Fruit fly (Drosophila melanogaster): ENCODE results near the gene Uch.

The Uch gene

dm6 chr2L:2201107-2201561 lies 12.9 kb downstream of the Uch start:
- TF ChIP-seq CG16863 (GFP tag; optimal IDR thresholded peaks at IDR 0.05): peak; percentile 73
- TF ChIP-seq Asciz (GFP tag; optimal IDR thresholded peaks at IDR 0.05): peak; percentile 95
- no peak for TF ChIP-seq CG32532 (GFP tag; IDR thresholded peaks at IDR 0.05)
- peak; percentile 71 for TF ChIP-seq wor (GFP tag; IDR thresholded peaks at IDR 0.05)
- peak; percentile 44 to 68 for TF ChIP-seq Hr51 (GFP tag; optimal IDR thresholded peaks at IDR 0.05)
- peak; percentile 85 for TF ChIP-seq Hsf (GFP tag; optimal IDR thresholded peaks at IDR 0.05)
- TF ChIP-seq Mad (GFP tag; optimal IDR thresholded peaks at IDR 0.05): peak; percentile 42
- no peak for TF ChIP-seq CkIIα-i1 (GFP tag; IDR thresholded peaks at IDR 0.05)
- TF ChIP-seq CTCF (GFP tag; optimal IDR thresholded peaks at IDR 0.05): peak; percentile 38
- TF ChIP-seq CG11723 (GFP tag; optimal IDR thresholded peaks at IDR 0.05): peak; percentile 83
- peak; percentile 84 for TF ChIP-seq chif (GFP tag; optimal IDR thresholded peaks at IDR 0.05)
- no peak for TF ChIP-seq CG2120 (GFP tag; optimal IDR thresholded peaks at IDR 0.05)
- peak; percentile 54 for TF ChIP-seq Antp (GFP tag; optimal IDR thresholded peaks at IDR 0.05)
- TF ChIP-seq CG32772 (GFP tag; IDR thresholded peaks at IDR 0.05): peak; percentile 67; the same call in 1 of the 2 replicates
- peak; percentile 85 for TF ChIP-seq Six4 (GFP tag; optimal IDR thresholded peaks at IDR 0.05)
- peak; percentile 87 for TF ChIP-seq unpg (GFP tag; optimal IDR thresholded peaks at IDR 0.05)
- TF ChIP-seq prd (optimal IDR thresholded peaks at IDR 0.05): no peak
- TF ChIP-seq prd (GFP tag; IDR thresholded peaks at IDR 0.05): peak; percentile 80
- TF ChIP-seq CG9876 (GFP tag; optimal IDR thresholded peaks at IDR 0.05): peak; percentile 10
- TF ChIP-seq CG7556 (GFP tag; optimal IDR thresholded peaks at IDR 0.05): peak; percentile 86
- TF ChIP-seq btn (GFP tag; optimal IDR thresholded peaks at IDR 0.05): peak; percentile 54
- TF ChIP-seq CG8089 (GFP tag; optimal IDR thresholded peaks at IDR 0.05): peak; percentile 70
- no peak for TF ChIP-seq vfl (GFP tag; optimal IDR thresholded peaks at IDR 0.05)
- TF ChIP-seq E2f2 (GFP tag; IDR thresholded peaks at IDR 0.05): peak; percentile 40; the same call in 1 of the 2 replicates
- TF ChIP-seq rib (GFP tag; IDR thresholded peaks at IDR 0.05): no peak
- TF ChIP-seq CG33557 (GFP tag; optimal IDR thresholded peaks at IDR 0.05): peak; percentile 96
- no peak for TF ChIP-seq Opbp (GFP tag; IDR thresholded peaks at IDR 0.05; ENCODE audit: partially characterized antibody)
- TF ChIP-seq CG12219 (GFP tag; optimal IDR thresholded peaks at IDR 0.05): peak; percentile 77
- TF ChIP-seq peb (GFP tag; IDR thresholded peaks at IDR 0.05): peak; percentile 63
- peak; percentile 80 for TF ChIP-seq zf30C (GFP tag; optimal IDR thresholded peaks at IDR 0.05)
- no peak; the same call in 2 of the 3 replicates for TF ChIP-seq Aef1 (GFP tag; IDR thresholded peaks at IDR 0.05)
- no peak for TF ChIP-seq sr (GFP tag; IDR thresholded peaks at IDR 0.05)
- no peak for TF ChIP-seq CG16779 (GFP tag; IDR thresholded peaks at IDR 0.05)
- no peak for TF ChIP-seq CG9932 (GFP tag; IDR thresholded peaks at IDR 0.05)
- TF ChIP-seq CG7963 (GFP tag; IDR thresholded peaks at IDR 0.05; ENCODE audit: partially characterized antibody): no peak
- TF ChIP-seq gsb-n (tag; optimal IDR thresholded peaks at IDR 0.05): peak; percentile 91
- 0 out of 2 replicates have a peak, but pooled peaks have one; percentile 25 for TF ChIP-seq slbo (GFP tag; IDR thresholded peaks at IDR 0.05)
- peak in 1 of 3 experiments; percentile 95 for TF ChIP-seq Stat92E (GFP tag; optimal IDR thresholded peaks at IDR 0.05)
- peak; percentile 71 for TF ChIP-seq onecut (GFP tag; IDR thresholded peaks at IDR 0.05)
- TF ChIP-seq CG32767 (GFP tag; IDR thresholded peaks at IDR 0.05): peak; percentile 55; the same call in 1 of the 2 replicates
- peak; percentile 93 for TF ChIP-seq CG2202 (tag; optimal IDR thresholded peaks at IDR 0.05)
- TF ChIP-seq CG16813 (GFP tag; IDR thresholded peaks at IDR 0.05; ENCODE audit: partially characterized antibody): no peak
- TF ChIP-seq NFAT (GFP tag; IDR thresholded peaks at IDR 0.05): no peak
- TF ChIP-seq Mrtf (GFP tag; IDR thresholded peaks at IDR 0.05): peak; percentile 48; the same call in 2 of the 3 replicates
- no peak for TF ChIP-seq CG12769 (tag; optimal IDR thresholded peaks at IDR 0.05)
- TF ChIP-seq CG13123 (GFP tag; optimal IDR thresholded peaks at IDR 0.05): peak; percentile 83
- peak; percentile 18 for TF ChIP-seq Myb (GFP tag; optimal IDR thresholded peaks at IDR 0.05)
- peak; percentile 88 for TF ChIP-seq CG11504 (tag; optimal IDR thresholded peaks at IDR 0.05)
- TF ChIP-seq Deaf1 (tag; optimal IDR thresholded peaks at IDR 0.05): no peak
- TF ChIP-seq Abd-B (GFP tag; optimal IDR thresholded peaks at IDR 0.05): peak; percentile 84
- peak; percentile 52 for TF ChIP-seq jing (GFP tag; optimal IDR thresholded peaks at IDR 0.05)
- TF ChIP-seq CG12299 (tag; optimal IDR thresholded peaks at IDR 0.05): peak; percentile 64
